Worm (Caenorhabditis elegans) whole organism, young adult: Measurements from ENCODE around the gene sup-26.

Experiments
- B0336.3 ChIP-seq: fragments of 200-800 bp; sonication (Bioruptor generic); IDR thresholded peaks from 2 replicates; pipeline ENCODE4 v1.3.6; 2022; ENCODE audit warnings: missing genetic modification characterization, missing compliant biosample characterization
- C06A6.2 ChIP-seq: fragments of 200-800 bp; sonication (Bioruptor generic); conservative IDR thresholded peaks from 2 replicates; pipeline ENCODE4 v1.3.6; 2022; ENCODE audit warnings: missing genetic modification characterization, missing compliant biosample characterization
- D2030.7 ChIP-seq: fragments of 200-800 bp; sonication (Bioruptor generic); IDR thresholded peaks from 2 replicates; pipeline ENCODE4 v1.3.6; 2022; ENCODE audit warnings: missing genetic modification reagents, missing genetic modification characterization, missing compliant biosample characterization
- F33H1.4 ChIP-seq: fragments of 200-800 bp; sonication (Bioruptor generic); IDR thresholded peaks from 2 replicates; pipeline ENCODE4 v1.3.6; 2022; ENCODE audit warnings: missing genetic modification reagents, missing genetic modification characterization, missing compliant biosample characterization
- F39B2.1 ChIP-seq: fragments of 200-800 bp; sonication (Bioruptor generic); IDR thresholded peaks from 2 replicates; pipeline ENCODE4 v1.3.6; 2022; ENCODE audit warnings: missing genetic modification reagents, missing genetic modification characterization, missing compliant biosample characterization
- F52B5.7 ChIP-seq: sonication (generic microtip); optimal IDR thresholded peaks from 2 replicates; lab custom pipeline; 2016; ENCODE audit warnings: mild to moderate bottlenecking, missing genetic modification characterization, missing compliant biosample characterization
- Y53F4B.3 ChIP-seq: fragments of 200-800 bp; sonication (Bioruptor generic); IDR thresholded peaks from 2 replicates; pipeline ENCODE4 v1.3.6; 2022; ENCODE audit warnings: missing genetic modification reagents, missing genetic modification characterization, missing compliant biosample characterization
- Y53G8AR.9 ChIP-seq: fragments of 200-800 bp; sonication (Bioruptor generic); conservative IDR thresholded peaks from 2 replicates; pipeline ENCODE4 v1.3.6; 2022; ENCODE audit warnings: missing genetic modification reagents, missing genetic modification characterization, missing compliant biosample characterization
- Y67H2A.10 ChIP-seq: fragments of 200-800 bp; sonication (Bioruptor generic); conservative IDR thresholded peaks from 2 replicates; pipeline ENCODE4 v1.3.6; 2022; ENCODE audit warnings: missing genetic modification reagents, missing genetic modification characterization, missing compliant biosample characterization
- athp-1 ChIP-seq: sonication (generic microtip); optimal IDR thresholded peaks from 2 replicates; lab custom pipeline; 2017; ENCODE audit warnings: mild to moderate bottlenecking, missing genetic modification characterization, missing compliant biosample characterization
- attf-5 ChIP-seq: fragments of 200-800 bp; sonication (Bioruptor generic); optimal IDR thresholded peaks from 2 replicates; lab custom pipeline; 2018; ENCODE audit warnings: mild to moderate bottlenecking, missing genetic modification characterization, missing compliant biosample characterization
- attf-6 ChIP-seq: fragments of 200-800 bp; sonication (Bioruptor generic); IDR thresholded peaks from 2 replicates; pipeline ENCODE4 v1.3.6; 2022; ENCODE audit warnings: missing genetic modification reagents, missing genetic modification characterization, missing compliant biosample characterization
- ccch-3 ChIP-seq: fragments of 200-800 bp; sonication (Bioruptor generic); optimal IDR thresholded peaks from 2 replicates; lab custom pipeline; 2018; ENCODE audit warnings: mild to moderate bottlenecking, missing genetic modification characterization, missing compliant biosample characterization
- cebp-1 ChIP-seq, 2 experiments: fragments of 200-800 bp in 1 of 2; sonication (Bioruptor generic) in 1 of 2; sonication (generic microtip) in 1 of 2; IDR thresholded peaks in 1 of 2; optimal IDR thresholded peaks in 1 of 2; 2 replicates each; pipeline versions ENCODE4 v1.3.6 to Lab custom; 2017 to 2022; ENCODE audit warnings: missing compliant biosample characterization in 2 of 2, missing genetic modification characterization in 2 of 2, mild to moderate bottlenecking in 1 of 2, missing genetic modification reagents in 1 of 2, moderate library complexity in 1 of 2
- ceh-100 ChIP-seq: fragments of 200-800 bp; sonication (Bioruptor generic); IDR thresholded peaks from 2 replicates; pipeline ENCODE4 v1.3.6; 2022; ENCODE audit warnings: missing genetic modification reagents, missing genetic modification characterization, missing compliant biosample characterization
- ceh-79 ChIP-seq: sonication (generic microtip); optimal IDR thresholded peaks from 2 replicates; lab custom pipeline; 2017; ENCODE audit warnings: mild to moderate bottlenecking, missing genetic modification characterization, missing compliant biosample characterization
- chd-7 ChIP-seq: sonication (generic microtip); optimal IDR thresholded peaks from 2 replicates; lab custom pipeline; 2016; ENCODE audit warnings: mild to moderate bottlenecking, missing genetic modification characterization, moderate library complexity, missing compliant biosample characterization
- dox-1 ChIP-seq: fragments of 200-800 bp; sonication (Bioruptor generic); IDR thresholded peaks from 2 replicates; pipeline ENCODE4 v1.3.6; 2022; ENCODE audit warnings: missing genetic modification reagents, missing genetic modification characterization, missing compliant biosample characterization
- dpl-1 ChIP-seq: fragments of 150-350 bp; optimal IDR thresholded peaks from 2 replicates; lab custom pipeline; 2014; ENCODE audit warnings: missing biosample characterization, missing genetic modification reagents, missing genetic modification characterization
- fkh-3 ChIP-seq: sonication (generic microtip); optimal IDR thresholded peaks from 2 replicates; lab custom pipeline; 2016; ENCODE audit warnings: mild to moderate bottlenecking, missing genetic modification characterization, missing compliant biosample characterization
- him-1 ChIP-seq: sonication (generic microtip); optimal IDR thresholded peaks from 2 replicates; lab custom pipeline; 2016; ENCODE audit warnings: missing genotype, missing genetic modification reagents, missing genetic modification characterization, missing compliant biosample characterization
- hlh-12 ChIP-seq: sonication (generic microtip); optimal IDR thresholded peaks from 2 replicates; lab custom pipeline; 2016; ENCODE audit warnings: missing genetic modification characterization, missing compliant biosample characterization
- lin-26 ChIP-seq: fragments of 200-800 bp; sonication (Bioruptor generic); IDR thresholded peaks from 2 replicates; pipeline ENCODE4 v1.3.6; 2022; ENCODE audit warnings: missing genetic modification reagents, missing genetic modification characterization, missing compliant biosample characterization
- lin-35 ChIP-seq, 3 experiments: fragments of 150-350 bp in 2 of 3; sonication (generic microtip) in 1 of 3; optimal IDR thresholded peaks; 2 replicates each; lab custom pipeline; 2014 to 2018; ENCODE audit warnings: missing biosample characterization in 3 of 3, missing genetic modification characterization in 3 of 3, missing genetic modification reagents in 3 of 3
- lin-40 ChIP-seq: sonication (generic microtip); optimal IDR thresholded peaks from 2 replicates; lab custom pipeline; 2016; ENCODE audit warnings: missing genetic modification characterization, mild to moderate bottlenecking, missing compliant biosample characterization, missing genotype, missing genetic modification reagents
- lin-54 ChIP-seq: fragments of 200-800 bp; sonication (Bioruptor generic); optimal IDR thresholded peaks from 2 replicates; lab custom pipeline; 2018; ENCODE audit warnings: mild to moderate bottlenecking, missing genetic modification characterization, missing compliant biosample characterization
- lsl-1 ChIP-seq: fragments of 200-800 bp; sonication (Bioruptor generic); optimal IDR thresholded peaks from 2 replicates; lab custom pipeline; 2018; ENCODE audit warnings: mild to moderate bottlenecking, missing genetic modification characterization, moderate library complexity, missing compliant biosample characterization
- lsy-27 ChIP-seq: sonication (generic microtip); optimal IDR thresholded peaks from 2 replicates; lab custom pipeline; 2017; ENCODE audit warnings: missing genetic modification characterization, mild to moderate bottlenecking, missing compliant biosample characterization, antibody characterized with exemption, missing genotype, borderline replicate concordance; ENCODE audit not compliant: insufficient read depth
- madf-8 ChIP-seq: fragments of 200-800 bp; sonication (Bioruptor generic); conservative IDR thresholded peaks from 2 replicates; pipeline ENCODE4 v1.3.6; 2022; ENCODE audit warnings: missing genetic modification reagents, missing genetic modification characterization, missing compliant biosample characterization
- mcd-1 ChIP-seq: fragments of 200-800 bp; sonication (Bioruptor generic); IDR thresholded peaks from 2 replicates; pipeline ENCODE4 v1.3.6; 2022; ENCODE audit warnings: missing genetic modification reagents, missing genetic modification characterization, missing compliant biosample characterization
- nfyb-1 ChIP-seq: fragments of 200-800 bp; sonication (Bioruptor generic); IDR thresholded peaks from 2 replicates; pipeline ENCODE4 v1.3.6; 2022; ENCODE audit warnings: missing genetic modification reagents, missing genetic modification characterization, missing compliant biosample characterization
- nhr-80 ChIP-seq: sonication (generic microtip); optimal IDR thresholded peaks from 2 replicates; lab custom pipeline; 2016; ENCODE audit warnings: missing genetic modification characterization, missing compliant biosample characterization
- nhr-90 ChIP-seq: sonication (generic microtip); optimal IDR thresholded peaks from 2 replicates; lab custom pipeline; 2016; ENCODE audit warnings: missing genotype, mild to moderate bottlenecking, missing genetic modification characterization, missing compliant biosample characterization
- pbrm-1 ChIP-seq: fragments of 200-800 bp; sonication (Bioruptor generic); IDR thresholded peaks from 2 replicates; pipeline ENCODE4 v1.3.6; 2022; ENCODE audit warnings: missing genetic modification reagents, missing genetic modification characterization, missing compliant biosample characterization
- rcor-1 ChIP-seq: fragments of 200-800 bp; sonication (Bioruptor generic); IDR thresholded peaks from 2 replicates; pipeline ENCODE4 v1.3.6; 2022; ENCODE audit warnings: missing genetic modification reagents, missing genetic modification characterization, missing compliant biosample characterization
- snpc-1.3 ChIP-seq: sonication (generic microtip); optimal IDR thresholded peaks from 2 replicates; lab custom pipeline; 2017; ENCODE audit warnings: missing genetic modification characterization, mild to moderate bottlenecking, missing compliant biosample characterization, antibody characterized with exemption, moderate library complexity, missing genotype, missing genetic modification reagents; ENCODE audit not compliant: insufficient read depth
- snpc-4 ChIP-seq, 5 experiments: fragments of 150-350 bp in 1 of 5; sonication (generic microtip) in 4 of 5; optimal IDR thresholded peaks; 2 replicates each; lab custom pipeline; 2014 to 2018; ENCODE audit warnings: missing genetic modification characterization in 5 of 5, missing biosample characterization in 3 of 5, antibody characterized with exemption in 2 of 5, mild to moderate bottlenecking in 2 of 5, missing compliant biosample characterization in 2 of 5, missing genotype in 2 of 5, moderate library complexity in 2 of 5, missing genetic modification reagents in 1 of 5
- sptf-2 ChIP-seq: fragments of 200-800 bp; sonication (Bioruptor generic); optimal IDR thresholded peaks from 2 replicates; lab custom pipeline; 2018; ENCODE audit warnings: mild to moderate bottlenecking, missing genetic modification characterization, missing compliant biosample characterization
- tbp1 ChIP-seq: fragments of 200-800 bp; sonication (Bioruptor generic); optimal IDR thresholded peaks from 2 replicates; lab custom pipeline; 2018; ENCODE audit warnings: mild to moderate bottlenecking, missing genetic modification characterization, missing compliant biosample characterization
- tbx-9 ChIP-seq: sonication (generic microtip); optimal IDR thresholded peaks from 2 replicates; lab custom pipeline; 2016; ENCODE audit warnings: borderline replicate concordance, missing genetic modification characterization, inconsistent platforms, missing compliant biosample characterization
- tlf-1 ChIP-seq: fragments of 200-800 bp; sonication (Bioruptor generic); optimal IDR thresholded peaks from 2 replicates; lab custom pipeline; 2018; ENCODE audit warnings: mild to moderate bottlenecking, missing genetic modification characterization, missing compliant biosample characterization
- zim-3 ChIP-seq: sonication (generic microtip); optimal IDR thresholded peaks from 2 replicates; lab custom pipeline; 2017; ENCODE audit warnings: mild to moderate bottlenecking, missing genetic modification characterization, moderate library complexity, missing compliant biosample characterization
- ztf-18 ChIP-seq: sonication (generic microtip); optimal IDR thresholded peaks from 2 replicates; lab custom pipeline; 2016; ENCODE audit warnings: missing genotype, mild to moderate bottlenecking, missing genetic modification characterization, missing compliant biosample characterization
- ztf-22 ChIP-seq: fragments of 200-800 bp; sonication (Bioruptor generic); optimal IDR thresholded peaks from 2 replicates; lab custom pipeline; 2018; ENCODE audit warnings: mild to moderate bottlenecking, missing genetic modification characterization, moderate library complexity, missing compliant biosample characterization
- ztf-25 ChIP-seq: fragments of 200-800 bp; sonication (Bioruptor generic); IDR thresholded peaks from 2 replicates; pipeline ENCODE4 v1.3.6; 2022; ENCODE audit warnings: missing genetic modification reagents, missing genetic modification characterization, missing compliant biosample characterization

Gene sup-26

DNA sequence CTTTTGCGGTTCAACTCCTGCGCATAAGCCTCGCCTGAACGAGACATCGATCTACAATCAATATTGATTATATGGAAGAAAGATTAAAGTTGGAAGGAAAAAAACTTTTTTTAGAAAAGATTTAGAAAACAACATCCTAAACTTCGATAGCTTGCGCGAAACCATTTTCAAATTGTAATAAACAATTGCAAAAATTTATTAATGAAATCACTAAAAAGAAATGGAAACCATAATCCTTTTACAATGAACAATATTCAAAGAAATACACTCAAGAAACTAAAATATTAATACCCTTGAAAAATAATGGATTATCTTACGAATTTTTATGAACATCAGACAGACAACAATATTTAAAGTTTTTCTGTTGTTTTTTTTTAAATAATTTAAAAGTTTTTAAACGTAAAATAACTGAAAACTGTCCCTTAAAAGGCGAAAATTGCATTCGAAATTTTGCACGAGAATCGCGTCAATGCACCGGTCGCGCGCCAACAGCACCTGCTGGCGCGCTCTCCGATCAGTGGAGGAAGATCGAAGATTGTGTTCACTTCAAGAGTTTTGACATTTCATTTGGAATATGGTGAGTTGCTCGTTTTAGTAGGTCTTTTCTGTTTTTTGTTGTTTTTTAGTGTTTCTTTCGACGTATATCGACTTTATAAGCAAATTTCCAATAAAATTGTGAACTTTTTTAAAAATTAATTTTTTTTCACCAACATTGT, 10.6 kb downstream of the sup-26 start, which contains the start of the genes sftb-1 and R10E4.1:
sftb-1 (minus strand) TSS at position 51 of the 716 bp plus-strand sequence.
R10E4.1 (plus strand) TSS at position 524 of the 716 bp plus-strand sequence.
- no peak; the same call in 1 of the 2 replicates for TF ChIP-seq madf-8 (GFP tag; lab: Robert Waterston, UW)
- TF ChIP-seq Y67H2A.10 (GFP tag; lab: Robert Waterston, UW): no peak
- TF ChIP-seq zim-3 (tag; lab: Kevin White, UChicago): no peak
- TF ChIP-seq nfyb-1 (GFP tag; lab: Robert Waterston, UW): 0 out of 2 replicates have a peak, but pooled peaks have one; percentile 21
- no peak for TF ChIP-seq tbx-9 (tag; lab: Kevin White, UChicago)
- peak; percentile 74 for TF ChIP-seq dox-1
- peak; percentile 14 for TF ChIP-seq snpc-4 (GFP tag; optimal IDR thresholded peaks at IDR 0.05; lab: Kevin White, UChicago)
- TF ChIP-seq snpc-4 (tag; optimal IDR thresholded peaks at IDR 0.05; lab: Kevin White, UChicago): peak in 3 of 4 experiments; percentile 24 to 40 (median 37)
- no peak for TF ChIP-seq ztf-22 (GFP tag; lab: Kevin White, UChicago)
- no peak for TF ChIP-seq nhr-90 (tag; lab: Kevin White, UChicago)
- TF ChIP-seq chd-7: no peak
- TF ChIP-seq him-1: no peak
- TF ChIP-seq ztf-25 (GFP tag; lab: Robert Waterston, UW): no peak
- TF ChIP-seq lsy-27 (tag; lab: Kevin White, UChicago): peak; percentile 5
- no peak for TF ChIP-seq lin-26 (GFP tag; lab: Robert Waterston, UW)
- no peak for TF ChIP-seq F39B2.1
- TF ChIP-seq attf-6: no peak
- TF ChIP-seq lin-40 (tag; lab: Kevin White, UChicago): peak; percentile 64
- no peak for TF ChIP-seq Y53G8AR.9 (GFP tag; lab: Robert Waterston, UW)
- no peak for TF ChIP-seq tlf-1 (GFP tag; lab: Kevin White, UChicago)
- TF ChIP-seq snpc-1.3 (tag; lab: Kevin White, UChicago): no peak
- TF ChIP-seq F33H1.4 (GFP tag; lab: Robert Waterston, UW): peak; percentile 38
- TF ChIP-seq attf-5 (GFP tag; lab: Kevin White, UChicago): peak; percentile 36
- peak; percentile 75 for TF ChIP-seq mcd-1 (GFP tag; lab: Robert Waterston, UW)
- TF ChIP-seq D2030.7 (GFP tag; lab: Robert Waterston, UW): 0 out of 2 replicates have a peak, but pooled peaks have one; percentile 12
- peak; percentile 31 for TF ChIP-seq lsl-1
- TF ChIP-seq ceh-79 (tag; lab: Kevin White, UChicago): no peak
- TF ChIP-seq fkh-3: no peak
- no peak for TF ChIP-seq ccch-3 (GFP tag; lab: Kevin White, UChicago)
- no peak for TF ChIP-seq ceh-100
- TF ChIP-seq C06A6.2 (GFP tag; lab: Robert Waterston, UW): 0 out of 2 replicates have a peak, but pooled peaks have one; percentile 29
- peak; percentile 55; the same call in 1 of the 2 replicates for TF ChIP-seq pbrm-1 (GFP tag; lab: Robert Waterston, UW)
- TF ChIP-seq cebp-1 (GFP tag; IDR thresholded peaks at IDR 0.05; lab: Robert Waterston, UW): no peak
- TF ChIP-seq cebp-1 (tag; optimal IDR thresholded peaks at IDR 0.05; lab: Kevin White, UChicago): peak; percentile 61
- peak; percentile 59 for TF ChIP-seq lin-54 (GFP tag; lab: Kevin White, UChicago)
- no peak for TF ChIP-seq sptf-2 (GFP tag; lab: Kevin White, UChicago)
- no peak for TF ChIP-seq hlh-12 (tag; lab: Kevin White, UChicago)
- TF ChIP-seq rcor-1 (GFP tag; lab: Robert Waterston, UW): peak; percentile 40; the same call in 1 of the 2 replicates
- TF ChIP-seq dpl-1: peak; percentile 44
- TF ChIP-seq tbp1 (GFP tag; lab: Kevin White, UChicago): peak; percentile 39
- peak; percentile 94 for TF ChIP-seq ztf-18 (tag; lab: Kevin White, UChicago)
- no peak for TF ChIP-seq F52B5.7 (tag; lab: Kevin White, UChicago)
- no peak for TF ChIP-seq athp-1 (tag; lab: Kevin White, UChicago)
- no peak for TF ChIP-seq Y53F4B.3
- TF ChIP-seq B0336.3 (GFP tag; lab: Robert Waterston, UW): peak; percentile 41; the same call in 1 of the 2 replicates
- TF ChIP-seq nhr-80 (tag; lab: Kevin White, UChicago): peak; percentile 23
- peak in 1 of 3 experiments; percentile 66 for TF ChIP-seq lin-35 (GFP tag; optimal IDR thresholded peaks at IDR 0.05; lab: Kevin White, UChicago)
